Fruit fly (Drosophila melanogaster): ENCODE measurements around the gene CG7341.
A peak's percentile ranks its signal among the peaks of the same experiment; 100 is the strongest.

CG7341 gene

DNA sequence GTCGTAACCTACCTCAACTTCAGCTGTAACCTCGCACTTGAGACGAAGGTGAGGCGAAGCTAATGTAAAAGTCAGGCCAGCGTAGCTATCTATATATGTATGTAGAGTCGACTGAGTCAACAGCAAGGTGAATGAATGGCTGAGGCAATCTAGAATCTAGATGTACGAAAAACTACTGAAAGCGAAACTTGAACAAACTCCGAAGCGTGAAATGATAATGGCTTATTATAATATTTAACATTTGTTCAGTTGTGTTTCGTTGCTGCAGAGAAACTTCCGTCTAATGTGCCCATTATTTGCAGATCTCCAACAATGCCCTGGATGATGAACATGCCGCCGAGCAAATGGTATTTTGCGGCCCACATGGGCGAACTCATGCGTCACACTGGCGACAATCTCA lies 31.9 kb downstream of the CG7341 start:
- TF ChIP-seq CG32264 (GFP tag; optimal IDR thresholded peaks at IDR 0.05) (no peak), N (GFP tag; optimal IDR thresholded peaks at IDR 0.05) (no peak), lola (GFP tag; optimal IDR thresholded peaks at IDR 0.05) (no peak), brk (GFP tag; optimal IDR thresholded peaks at IDR 0.05) (no peak)

DNA sequence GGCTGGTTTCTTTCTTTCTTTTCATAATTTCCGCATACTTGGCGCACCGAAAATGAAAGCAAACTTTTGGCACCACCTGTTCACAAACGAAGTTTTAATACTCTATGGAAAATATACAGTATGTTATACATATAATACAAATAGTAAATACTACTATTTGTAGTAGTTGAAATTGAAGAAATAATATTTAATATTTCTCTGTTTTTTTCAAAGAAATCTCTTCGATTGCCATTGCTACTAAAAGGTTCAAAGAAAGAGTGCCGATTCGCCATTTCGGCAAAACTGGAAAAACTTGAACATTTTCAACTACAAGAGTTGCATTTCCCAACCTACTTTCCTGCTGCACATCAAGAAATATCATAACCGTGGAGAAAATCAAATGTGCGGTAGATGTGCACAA lies 34.1 kb downstream of the CG7341 start:
- TF ChIP-seq CrebA (GFP tag; optimal IDR thresholded peaks at IDR 0.05; ENCODE audit: borderline replicate concordance) (no peak), jim (GFP tag; optimal IDR thresholded peaks at IDR 0.05) (no peak), Vsx2 (GFP tag; optimal IDR thresholded peaks at IDR 0.05; ENCODE audit: partially characterized antibody) (no peak), dl (GFP tag; optimal IDR thresholded peaks at IDR 0.05; ENCODE audit: insufficient read depth in 1 of 2, partially characterized antibody in 2 of 2) (no peak), Myc (optimal IDR thresholded peaks at IDR 0.05) (no peak), foxo (GFP tag; optimal IDR thresholded peaks at IDR 0.05) (no peak), rgr (GFP tag; optimal IDR thresholded peaks at IDR 0.05) (no peak), brk (GFP tag; optimal IDR thresholded peaks at IDR 0.05) (no peak), usp (GFP tag; optimal IDR thresholded peaks at IDR 0.05) (no peak), h (GFP tag; optimal IDR thresholded peaks at IDR 0.05) (no peak), Hnf4 (GFP tag; optimal IDR thresholded peaks at IDR 0.05) (no peak), ey (GFP tag; optimal IDR thresholded peaks at IDR 0.05) (no peak), sv (GFP tag; optimal IDR thresholded peaks at IDR 0.05) (no peak), dmrt93B (GFP tag; optimal IDR thresholded peaks at IDR 0.05) (no peak)

DNA sequence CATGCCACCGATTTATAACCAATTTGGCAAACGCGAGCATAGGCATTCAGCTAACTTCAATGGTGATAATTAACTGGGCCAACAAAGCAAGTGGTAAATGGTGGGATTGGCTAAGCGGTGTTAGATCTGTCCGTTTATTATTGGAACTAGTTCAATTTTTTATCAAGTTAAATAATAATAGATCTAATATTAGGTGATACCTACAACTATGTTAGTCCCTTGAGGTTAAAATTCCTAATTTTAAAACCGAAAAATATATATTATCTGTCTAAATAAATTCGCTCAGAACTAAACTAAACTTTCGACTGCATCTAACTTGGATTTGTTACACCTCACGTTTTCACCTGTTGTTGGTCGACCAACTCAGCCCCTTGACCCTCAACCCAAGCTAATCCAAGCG lies 34.8 kb downstream of the CG7341 start:
- no peak for TF ChIP-seq Sp1 (GFP tag; optimal IDR thresholded peaks at IDR 0.05)
- no peak for TF ChIP-seq sv (GFP tag; optimal IDR thresholded peaks at IDR 0.05)
- no peak for TF ChIP-seq woc (GFP tag; optimal IDR thresholded peaks at IDR 0.05)
- no peak for TF ChIP-seq dl (GFP tag; optimal IDR thresholded peaks at IDR 0.05; ENCODE audit: insufficient read depth in 1 of 2, partially characterized antibody in 2 of 2)
- TF ChIP-seq usp (GFP tag; optimal IDR thresholded peaks at IDR 0.05) = no peak
- no peak for TF ChIP-seq sage (GFP tag; optimal IDR thresholded peaks at IDR 0.05)
- TF ChIP-seq lola (GFP tag; optimal IDR thresholded peaks at IDR 0.05) = no peak
- TF ChIP-seq rgr (GFP tag; optimal IDR thresholded peaks at IDR 0.05) = no peak
- no peak for TF ChIP-seq Rel (GFP tag; optimal IDR thresholded peaks at IDR 0.05)
- no peak for TF ChIP-seq Rel (tag; optimal IDR thresholded peaks at IDR 0.05)
- no peak for TF ChIP-seq N (GFP tag; optimal IDR thresholded peaks at IDR 0.05)
- no peak for TF ChIP-seq GATAd (GFP tag; optimal IDR thresholded peaks at IDR 0.05)
- no peak for TF ChIP-seq OdsH (GFP tag; optimal IDR thresholded peaks at IDR 0.05)
- no peak for TF ChIP-seq Hnf4 (GFP tag; optimal IDR thresholded peaks at IDR 0.05)
- no peak for TF ChIP-seq dsf (GFP tag; optimal IDR thresholded peaks at IDR 0.05; ENCODE audit: borderline replicate concordance)
- no peak for TF ChIP-seq Hr78 (GFP tag; optimal IDR thresholded peaks at IDR 0.05)

dm6 chr3L:18148418-18148973 lies 35.7 kb downstream of the CG7341 start, which contains the start of gene CG7330:
Gene CG7330, plus strand, starts transcription at chr3L:18148923.
- peak; percentile 10 for TF ChIP-seq woc (GFP tag; optimal IDR thresholded peaks at IDR 0.05)
- TF ChIP-seq Dfd (GFP tag; optimal IDR thresholded peaks at IDR 0.05) = no peak
- TF ChIP-seq Hr78 (GFP tag; optimal IDR thresholded peaks at IDR 0.05) = no peak
- no peak for TF ChIP-seq CrebA (GFP tag; optimal IDR thresholded peaks at IDR 0.05; ENCODE audit: borderline replicate concordance)
- peak; percentile 62 for TF ChIP-seq ey (GFP tag; optimal IDR thresholded peaks at IDR 0.05)
- no peak for TF ChIP-seq CG32264 (GFP tag; optimal IDR thresholded peaks at IDR 0.05)
- TF ChIP-seq Hnf4 (GFP tag; optimal IDR thresholded peaks at IDR 0.05) = peak; percentile 65
- no peak for TF ChIP-seq Hr83 (GFP tag; optimal IDR thresholded peaks at IDR 0.05; ENCODE audit: poor library complexity, severe bottlenecking)
- peak; percentile 86 for TF ChIP-seq HLH106 (tag; optimal IDR thresholded peaks at IDR 0.05)
- TF ChIP-seq Sp1 (GFP tag; optimal IDR thresholded peaks at IDR 0.05) = peak; percentile 88
- no peak for TF ChIP-seq jim (GFP tag; optimal IDR thresholded peaks at IDR 0.05)
- peak; percentile 6 for TF ChIP-seq Jra (GFP tag; optimal IDR thresholded peaks at IDR 0.05)
- TF ChIP-seq brk (GFP tag; optimal IDR thresholded peaks at IDR 0.05) = peak; percentile 11
- TF ChIP-seq fru (GFP tag; optimal IDR thresholded peaks at IDR 0.05) = peak; percentile 77
- no peak for TF ChIP-seq usp (GFP tag; optimal IDR thresholded peaks at IDR 0.05)
- TF ChIP-seq dmrt93B (GFP tag; optimal IDR thresholded peaks at IDR 0.05) = peak; percentile 76
- no peak for TF ChIP-seq GATAd (GFP tag; optimal IDR thresholded peaks at IDR 0.05)
- no peak for TF ChIP-seq N (GFP tag; optimal IDR thresholded peaks at IDR 0.05)
- no peak for TF ChIP-seq pan (optimal IDR thresholded peaks at IDR 0.05)
- TF ChIP-seq Vsx2 (GFP tag; optimal IDR thresholded peaks at IDR 0.05; ENCODE audit: partially characterized antibody) = no peak
- no peak for TF ChIP-seq Dif (GFP tag; optimal IDR thresholded peaks at IDR 0.05; ENCODE audit: partially characterized antibody)
- TF ChIP-seq sv (GFP tag; optimal IDR thresholded peaks at IDR 0.05) = peak; percentile 87
- TF ChIP-seq Myc (optimal IDR thresholded peaks at IDR 0.05) = no peak
- TF ChIP-seq dsf (GFP tag; optimal IDR thresholded peaks at IDR 0.05; ENCODE audit: borderline replicate concordance) = no peak
- TF ChIP-seq lola (GFP tag; optimal IDR thresholded peaks at IDR 0.05) = no peak
- TF ChIP-seq foxo (GFP tag; optimal IDR thresholded peaks at IDR 0.05) = peak in 1 of 2 experiments; percentile 87
- TF ChIP-seq CG9705 (GFP tag; optimal IDR thresholded peaks at IDR 0.05) = peak; percentile 58
- TF ChIP-seq Rel (GFP tag; optimal IDR thresholded peaks at IDR 0.05) = no peak
- TF ChIP-seq Rel (tag; optimal IDR thresholded peaks at IDR 0.05) = no peak
- TF ChIP-seq tai (GFP tag; optimal IDR thresholded peaks at IDR 0.05) = no peak
- TF ChIP-seq sage (GFP tag; optimal IDR thresholded peaks at IDR 0.05) = peak; percentile 5
- TF ChIP-seq Abd-B (GFP tag; optimal IDR thresholded peaks at IDR 0.05) = no peak
- peak; percentile 78 for TF ChIP-seq rgr (GFP tag; optimal IDR thresholded peaks at IDR 0.05)
- peak; percentile 88 for TF ChIP-seq OdsH (GFP tag; optimal IDR thresholded peaks at IDR 0.05)
- TF ChIP-seq br (GFP tag; optimal IDR thresholded peaks at IDR 0.05) = peak; percentile 58
- TF ChIP-seq psq (GFP tag; optimal IDR thresholded peaks at IDR 0.05) = peak; percentile 77
- TF ChIP-seq Mio (GFP tag; optimal IDR thresholded peaks at IDR 0.05) = no peak
- TF ChIP-seq dl (GFP tag; optimal IDR thresholded peaks at IDR 0.05; ENCODE audit: insufficient read depth in 1 of 2, partially characterized antibody in 2 of 2) = no peak
- peak; percentile 81 for TF ChIP-seq h (GFP tag; optimal IDR thresholded peaks at IDR 0.05)
